Worm (Caenorhabditis elegans) whole organism, L4 larva: Measurements from ENCODE around the gene F55G11.4.

Source experiments
- R02D3.7 ChIP-seq: fragments of 150-350 bp; sonication (generic microtip); optimal IDR thresholded peaks from 3 replicates; lab custom pipeline; 2014; ENCODE audit warnings: missing biosample characterization, missing genetic modification characterization
- ceh-32 ChIP-seq: sonication (generic microtip); optimal IDR thresholded peaks from 2 replicates; lab custom pipeline; 2016; ENCODE audit warnings: mild to moderate bottlenecking, missing genetic modification characterization, missing compliant biosample characterization; ENCODE audit not compliant: poor library complexity
- daf-12 ChIP-seq: fragments of 150-350 bp; optimal IDR thresholded peaks from 2 replicates; lab custom pipeline; 2014; ENCODE audit warnings: missing biosample characterization, missing genetic modification reagents, missing genetic modification characterization
- duxl-1 ChIP-seq: sonication (generic microtip); optimal IDR thresholded peaks from 2 replicates; lab custom pipeline; 2016; ENCODE audit warnings: mild to moderate bottlenecking, missing genetic modification characterization, moderate library complexity, missing compliant biosample characterization; ENCODE audit not compliant: poor library complexity
- fkh-10 ChIP-seq: fragments of 150-350 bp; optimal IDR thresholded peaks from 2 replicates; lab custom pipeline; 2014; ENCODE audit warnings: missing biosample characterization, missing genetic modification reagents, missing genetic modification characterization
- nhr-6 ChIP-seq: fragments of 150-350 bp; optimal IDR thresholded peaks from 2 replicates; lab custom pipeline; 2014; ENCODE audit warnings: missing biosample characterization, missing genetic modification characterization
- vab-7 ChIP-seq: fragments of 200-800 bp; sonication (Bioruptor generic); IDR thresholded peaks from 2 replicates; pipeline ENCODE4 v1.3.6; 2022; ENCODE audit warnings: missing genetic modification reagents, missing genetic modification characterization, missing compliant biosample characterization
- zag-1 ChIP-seq: fragments of 150-350 bp; optimal IDR thresholded peaks from 2 replicates; lab custom pipeline; 2014; ENCODE audit warnings: missing biosample characterization, missing genetic modification characterization
- ztf-11 ChIP-seq: fragments of 150-350 bp; optimal IDR thresholded peaks from 2 replicates; lab custom pipeline; 2014; ENCODE audit warnings: missing biosample characterization, missing genetic modification characterization

DNA sequence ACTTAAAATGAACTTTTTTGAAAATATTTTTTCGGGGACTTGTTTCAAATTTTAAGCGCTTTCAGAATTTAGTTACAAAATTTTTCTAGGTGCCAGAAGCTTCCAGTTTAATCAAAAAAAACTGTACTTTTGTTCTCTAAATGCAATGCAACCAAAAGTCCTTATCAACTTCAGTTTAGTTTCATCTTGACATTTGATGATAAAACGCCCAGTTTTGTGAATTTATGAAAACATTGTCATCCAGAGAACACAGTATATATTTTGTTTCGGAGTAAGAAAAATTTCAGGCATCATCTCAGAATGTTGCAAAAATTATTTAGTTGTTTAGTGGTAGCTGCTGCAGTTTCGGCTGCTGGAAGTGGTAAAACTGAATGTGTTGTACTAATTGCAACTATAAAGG lies 15.7 kb upstream of the F55G11.4 start, which contains the start of gene F55G11.6:
- TF ChIP-seq fkh-10 (GFP tag; lab: Kevin White, UChicago): no peak
- no peak for TF ChIP-seq daf-12 (tag; lab: Kevin White, UChicago)
- TF ChIP-seq vab-7: no peak
- TF ChIP-seq zag-1 (tag; lab: Kevin White, UChicago): no peak
- no peak for TF ChIP-seq nhr-6
- no peak for TF ChIP-seq R02D3.7
- no peak for TF ChIP-seq duxl-1 (tag; lab: Kevin White, UChicago)
- TF ChIP-seq ceh-32: no peak
- TF ChIP-seq ztf-11 (tag; lab: Kevin White, UChicago): no peak
